Worm (Caenorhabditis elegans): ENCODE measurements around the gene cua-1.

ce11 chrIII:13404418-13404817 is 50.7 kb downstream of the cua-1 start, which contains the start of gene ttr-52:
- no peak for TF ChIP-seq pqm-1 (tag; optimal IDR thresholded peaks at IDR 0.05)
- no peak for TF ChIP-seq lsy-2 (tag; optimal IDR thresholded peaks at IDR 0.05)
- TF ChIP-seq snpc-4 (tag; optimal IDR thresholded peaks at IDR 0.05) = no peak
- no peak for TF ChIP-seq zip-2 (tag; optimal IDR thresholded peaks at IDR 0.05)

Data from whole organism, L4 larva.